Worm (Caenorhabditis elegans): ENCODE measurements around the gene F59E12.1.
A peak's percentile ranks its signal among the peaks of the same experiment; 100 is the strongest.

The F59E12.1 gene

ce11 chrII:5680703-5681102 is 26.4 kb downstream of the F59E12.1 start, which contains the start of gene flp-27:
Gene flp-27, plus strand, starts transcription at chrII:5681003.
- TF ChIP-seq ztf-29 (GFP tag; IDR thresholded peaks at IDR 0.05) (no peak), ztf-23 (GFP tag; IDR thresholded peaks at IDR 0.05) (no peak), med-1 (GFP tag; optimal IDR thresholded peaks at IDR 0.05; ENCODE audit: insufficient read depth) (no peak), flt-1 (GFP tag; IDR thresholded peaks at IDR 0.05) (no peak), tab-1 (GFP tag; IDR thresholded peaks at IDR 0.05) (no peak), ref-1 (GFP tag; conservative IDR thresholded peaks at IDR 0.05) (no peak), T22C8.4 (GFP tag; IDR thresholded peaks at IDR 0.05) (no peak), klf-2 (GFP tag; conservative IDR thresholded peaks at IDR 0.05) (no peak), cog-1 (tag; optimal IDR thresholded peaks at IDR 0.05) (no peak)

DNA sequence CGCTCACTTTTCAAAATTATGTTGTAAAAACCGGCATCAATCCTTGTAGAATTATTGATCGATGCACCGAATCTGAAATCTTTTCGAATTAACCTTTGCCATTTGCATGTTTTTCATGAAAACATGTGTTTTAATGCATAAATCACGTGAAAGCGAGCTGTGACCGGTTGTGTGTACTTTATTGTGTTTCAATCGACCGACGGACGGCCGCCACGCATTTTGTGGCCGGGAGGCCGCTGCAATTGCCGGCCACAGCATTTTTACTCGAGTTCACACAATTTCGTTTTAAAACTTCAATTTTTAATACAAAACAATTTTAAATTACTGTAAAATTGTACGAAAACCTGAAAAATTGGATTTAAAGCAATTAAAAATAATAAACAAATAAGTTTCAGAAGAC is 34.6 kb downstream of the F59E12.1 start, which contains the start of gene C25H3.11:
C25H3.11 (minus strand) TSS at position 82 of the 400 bp plus-strand sequence.
- TF ChIP-seq med-1 (GFP tag; optimal IDR thresholded peaks at IDR 0.05; ENCODE audit: insufficient read depth), result no peak
- no peak for TF ChIP-seq T22C8.4 (GFP tag; IDR thresholded peaks at IDR 0.05)
- TF ChIP-seq flt-1 (GFP tag; IDR thresholded peaks at IDR 0.05), result no peak
- peak; percentile 46; the same call in 1 of the 2 replicates for TF ChIP-seq klf-2 (GFP tag; conservative IDR thresholded peaks at IDR 0.05)
- TF ChIP-seq ztf-29 (GFP tag; IDR thresholded peaks at IDR 0.05), result no peak
- no peak for TF ChIP-seq ztf-23 (GFP tag; IDR thresholded peaks at IDR 0.05)
- no peak for TF ChIP-seq cog-1 (tag; optimal IDR thresholded peaks at IDR 0.05)
- TF ChIP-seq ref-1 (GFP tag; conservative IDR thresholded peaks at IDR 0.05), result no peak
- TF ChIP-seq tab-1 (GFP tag; IDR thresholded peaks at IDR 0.05), result no peak

DNA sequence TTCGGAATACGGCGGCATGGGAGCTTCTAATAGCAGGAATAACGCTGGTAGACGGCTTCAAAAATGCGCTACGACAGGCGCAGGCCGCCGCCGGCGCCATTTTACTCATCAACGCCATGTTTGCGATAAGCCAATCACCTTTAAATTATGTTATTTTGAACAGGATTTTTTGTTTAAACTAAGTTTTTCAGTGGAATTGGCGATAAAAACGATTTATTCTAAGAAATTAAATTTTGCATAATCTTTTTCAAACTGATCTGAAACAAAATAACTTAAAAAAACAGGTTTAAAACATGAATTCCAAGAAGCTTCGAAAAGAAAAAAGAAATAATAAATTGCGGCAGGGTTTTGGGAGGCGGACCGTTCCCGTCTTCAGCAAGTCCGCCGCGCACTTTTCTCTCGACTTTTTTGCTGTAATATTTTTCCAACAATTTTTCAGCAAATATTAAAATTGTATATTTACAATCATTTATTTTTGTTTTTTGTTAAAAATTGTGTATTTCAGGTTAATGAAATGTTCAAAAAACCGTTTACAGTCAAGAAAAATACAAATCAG is 37.0 kb downstream of the F59E12.1 start, which contains the start of the genes ndub-5 and eif-2D:
ndub-5 (minus strand) TSS at position 138 of the 556 bp plus-strand sequence.
eif-2D (plus strand) TSS at position 506 of the 556 bp plus-strand sequence.
- TF ChIP-seq tab-1 (GFP tag; IDR thresholded peaks at IDR 0.05), result no peak
- no peak for TF ChIP-seq ztf-29 (GFP tag; IDR thresholded peaks at IDR 0.05)
- TF ChIP-seq med-1 (GFP tag; optimal IDR thresholded peaks at IDR 0.05; ENCODE audit: insufficient read depth), result no peak
- no peak for TF ChIP-seq ref-1 (GFP tag; conservative IDR thresholded peaks at IDR 0.05)
- no peak for TF ChIP-seq cog-1 (tag; optimal IDR thresholded peaks at IDR 0.05)
- TF ChIP-seq ztf-23 (GFP tag; IDR thresholded peaks at IDR 0.05), result no peak
- TF ChIP-seq T22C8.4 (GFP tag; IDR thresholded peaks at IDR 0.05), result no peak

DNA sequence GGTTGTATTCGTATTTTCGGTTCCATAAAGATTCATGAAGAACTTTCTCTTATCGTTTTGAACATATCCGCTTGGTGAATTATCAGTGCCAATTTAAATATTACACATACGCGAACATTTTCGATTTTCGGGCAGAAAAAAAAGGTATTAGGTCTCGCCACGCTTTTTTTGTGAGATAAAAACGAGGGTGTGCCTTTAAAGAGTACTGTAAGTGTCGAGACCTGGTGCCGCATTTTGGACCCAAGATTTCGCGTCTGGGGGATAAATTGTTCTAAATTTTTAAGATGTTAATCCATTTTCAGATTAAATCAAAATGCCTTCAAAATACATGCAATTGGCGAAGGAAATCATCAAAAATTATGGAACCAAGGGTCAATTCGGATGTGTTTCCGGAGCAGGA is 39.6 kb downstream of the F59E12.1 start, which contains the start of gene C25H3.3:
C25H3.3 (plus strand) TSS at position 301 of the 400 bp plus-strand sequence.
- TF ChIP-seq med-1 (GFP tag; optimal IDR thresholded peaks at IDR 0.05; ENCODE audit: insufficient read depth) (no peak), ztf-29 (GFP tag; IDR thresholded peaks at IDR 0.05) (no peak), klf-2 (GFP tag; conservative IDR thresholded peaks at IDR 0.05) (no peak), flt-1 (GFP tag; IDR thresholded peaks at IDR 0.05) (no peak), tab-1 (GFP tag; IDR thresholded peaks at IDR 0.05) (no peak), cog-1 (tag; optimal IDR thresholded peaks at IDR 0.05) (no peak), T22C8.4 (GFP tag; IDR thresholded peaks at IDR 0.05) (no peak), ref-1 (GFP tag; conservative IDR thresholded peaks at IDR 0.05) (no peak), ztf-23 (GFP tag; IDR thresholded peaks at IDR 0.05) (no peak)

DNA sequence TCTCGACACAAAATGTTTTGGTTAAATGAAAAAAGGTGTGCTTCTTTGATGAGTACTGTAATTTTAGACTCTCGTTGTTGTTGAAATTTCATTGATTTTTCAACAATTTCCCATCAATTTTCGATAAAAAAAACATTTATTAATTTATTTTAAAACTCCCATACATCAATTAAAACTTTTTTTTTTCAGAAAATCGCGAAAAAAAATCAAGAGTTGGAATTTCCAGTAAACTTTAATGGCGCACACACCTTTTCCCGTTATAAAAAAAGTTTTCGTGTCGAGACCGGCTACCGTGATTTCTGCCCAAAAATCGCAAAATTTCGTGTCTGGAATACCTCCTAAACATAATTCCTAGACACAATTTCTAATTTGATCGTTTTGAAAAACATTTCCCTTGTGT is 40.5 kb downstream of the F59E12.1 start, which contains the start of gene C25H3.14:
C25H3.14 (plus strand) TSS at position 301 of the 400 bp plus-strand sequence.
- TF ChIP-seq cog-1 (tag; optimal IDR thresholded peaks at IDR 0.05), result no peak
- TF ChIP-seq ref-1 (GFP tag; conservative IDR thresholded peaks at IDR 0.05), result no peak
- TF ChIP-seq flt-1 (GFP tag; IDR thresholded peaks at IDR 0.05), result no peak
- TF ChIP-seq tab-1 (GFP tag; IDR thresholded peaks at IDR 0.05), result no peak

DNA sequence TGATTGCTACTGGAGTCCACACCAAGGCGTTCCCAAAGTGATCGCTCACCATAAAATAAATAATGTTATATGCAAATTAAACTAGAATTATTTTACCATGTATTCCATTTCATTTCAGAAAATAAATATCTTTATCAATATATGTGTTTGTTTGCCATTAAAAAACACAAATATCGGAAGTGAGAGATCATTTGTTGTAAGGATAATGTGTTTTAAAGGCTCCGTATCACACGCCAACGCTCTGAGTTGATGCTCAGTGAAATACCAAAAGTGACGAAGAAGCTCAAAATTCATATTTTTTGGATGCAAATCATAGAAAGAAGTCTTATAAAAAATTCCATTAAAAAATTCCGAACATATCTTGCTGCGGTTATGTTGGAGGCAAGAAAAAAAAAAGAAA is 41.9 kb downstream of the F59E12.1 start:
- TF ChIP-seq T22C8.4 (GFP tag; IDR thresholded peaks at IDR 0.05) (no peak), flt-1 (GFP tag; IDR thresholded peaks at IDR 0.05) (no peak), ref-1 (GFP tag; conservative IDR thresholded peaks at IDR 0.05) (no peak), med-1 (GFP tag; optimal IDR thresholded peaks at IDR 0.05; ENCODE audit: insufficient read depth) (no peak), klf-2 (GFP tag; conservative IDR thresholded peaks at IDR 0.05) (no peak), cog-1 (tag; optimal IDR thresholded peaks at IDR 0.05) (no peak), ztf-29 (GFP tag; IDR thresholded peaks at IDR 0.05) (no peak), tab-1 (GFP tag; IDR thresholded peaks at IDR 0.05) (no peak), ztf-23 (GFP tag; IDR thresholded peaks at IDR 0.05) (no peak)

ce11 chrII:5697338-5697737 is 43.0 kb downstream of the F59E12.1 start:
- TF ChIP-seq flt-1 (GFP tag; IDR thresholded peaks at IDR 0.05), result no peak
- no peak for TF ChIP-seq ztf-29 (GFP tag; IDR thresholded peaks at IDR 0.05)
- no peak for TF ChIP-seq ztf-23 (GFP tag; IDR thresholded peaks at IDR 0.05)
- TF ChIP-seq ref-1 (GFP tag; conservative IDR thresholded peaks at IDR 0.05), result no peak
- no peak for TF ChIP-seq klf-2 (GFP tag; conservative IDR thresholded peaks at IDR 0.05)
- TF ChIP-seq T22C8.4 (GFP tag; IDR thresholded peaks at IDR 0.05), result no peak
- TF ChIP-seq tab-1 (GFP tag; IDR thresholded peaks at IDR 0.05), result no peak

ce11 chrII:5698254-5698653 is 43.9 kb downstream of the F59E12.1 start:
- TF ChIP-seq ztf-23 (GFP tag; IDR thresholded peaks at IDR 0.05) (no peak), klf-2 (GFP tag; conservative IDR thresholded peaks at IDR 0.05) (no peak), ref-1 (GFP tag; conservative IDR thresholded peaks at IDR 0.05) (no peak), tab-1 (GFP tag; IDR thresholded peaks at IDR 0.05) (no peak), T22C8.4 (GFP tag; IDR thresholded peaks at IDR 0.05) (no peak), med-1 (GFP tag; optimal IDR thresholded peaks at IDR 0.05; ENCODE audit: insufficient read depth) (no peak), ztf-29 (GFP tag; IDR thresholded peaks at IDR 0.05) (no peak), flt-1 (GFP tag; IDR thresholded peaks at IDR 0.05) (no peak), cog-1 (tag; optimal IDR thresholded peaks at IDR 0.05) (no peak)

DNA sequence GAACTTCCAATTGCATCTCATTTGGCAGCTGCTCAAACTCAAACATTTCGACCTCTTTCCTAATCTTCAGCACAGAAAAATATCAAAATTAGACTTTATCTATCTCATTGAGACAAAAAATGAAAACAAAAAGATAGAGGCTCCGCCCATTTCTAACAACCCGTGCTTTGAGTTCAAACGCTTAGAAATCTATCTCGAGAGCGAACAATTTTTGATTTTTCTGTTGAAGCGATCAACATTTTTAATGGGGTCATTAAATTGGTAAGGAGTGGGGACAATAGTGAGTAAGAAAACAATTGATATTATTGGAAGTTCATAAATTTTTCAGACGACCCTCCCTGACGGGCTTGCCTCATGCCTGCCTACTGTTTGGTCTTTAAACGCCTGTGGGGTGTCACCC is 44.6 kb downstream of the F59E12.1 start, which contains the start of the genes C25H3.10 and C25H3.1:
C25H3.10 (minus strand) TSS at position 101 of the 400 bp plus-strand sequence.
C25H3.1 (plus strand) TSS at position 203 of the 400 bp plus-strand sequence.
- no peak for TF ChIP-seq T22C8.4 (GFP tag; IDR thresholded peaks at IDR 0.05)
- no peak for TF ChIP-seq med-1 (GFP tag; optimal IDR thresholded peaks at IDR 0.05; ENCODE audit: insufficient read depth)
- no peak for TF ChIP-seq ztf-29 (GFP tag; IDR thresholded peaks at IDR 0.05)
- TF ChIP-seq cog-1 (tag; optimal IDR thresholded peaks at IDR 0.05), result no peak
- no peak for TF ChIP-seq flt-1 (GFP tag; IDR thresholded peaks at IDR 0.05)
- no peak for TF ChIP-seq ztf-23 (GFP tag; IDR thresholded peaks at IDR 0.05)
- TF ChIP-seq klf-2 (GFP tag; conservative IDR thresholded peaks at IDR 0.05), result no peak
- no peak for TF ChIP-seq ref-1 (GFP tag; conservative IDR thresholded peaks at IDR 0.05)
- TF ChIP-seq tab-1 (GFP tag; IDR thresholded peaks at IDR 0.05), result no peak

All from whole organism, midembryonic.